Worm (Caenorhabditis elegans) whole organism, L4 larva: ENCODE data around the gene H23N18.5.
A peak's percentile ranks its signal among the peaks of the same experiment; 100 is the strongest.

Experiments
- F10B5.3 ChIP-seq: sonication (generic microtip); optimal IDR thresholded peaks from 2 replicates; lab custom pipeline; 2016; ENCODE audit warnings: mild to moderate bottlenecking, missing genetic modification characterization, missing compliant biosample characterization
- F26F4.8 ChIP-seq: fragments of 200-800 bp; sonication (Bioruptor generic); conservative IDR thresholded peaks from 2 replicates; pipeline ENCODE4 v1.3.6; 2022; ENCODE audit warnings: missing genetic modification characterization, missing compliant biosample characterization
- F37D6.2 ChIP-seq: sonication (generic microtip); optimal IDR thresholded peaks from 2 replicates; lab custom pipeline; 2016; ENCODE audit warnings: mild to moderate bottlenecking, missing genetic modification characterization, missing compliant biosample characterization
- T20F7.1 ChIP-seq: fragments of 200-800 bp; sonication (Bioruptor generic); optimal IDR thresholded peaks from 2 replicates; lab custom pipeline; 2018; ENCODE audit warnings: mild to moderate bottlenecking, missing genetic modification characterization, missing compliant biosample characterization
- Y5F2A.4 ChIP-seq: fragments of 200-800 bp; sonication (Bioruptor generic); optimal IDR thresholded peaks from 2 replicates; lab custom pipeline; 2018; ENCODE audit warnings: mild to moderate bottlenecking, missing genetic modification characterization, missing compliant biosample characterization
- ZK337.2 ChIP-seq: fragments of 200-800 bp; sonication (Bioruptor generic); IDR thresholded peaks from 2 replicates; pipeline ENCODE4 v1.3.6; 2022; ENCODE audit warnings: missing genetic modification reagents, missing genetic modification characterization, missing compliant biosample characterization
- aha-1 ChIP-seq: fragments of 150-350 bp; peaks from one replicate; lab custom pipeline; 2014; ENCODE audit warnings: missing biosample characterization, missing genetic modification characterization
- aly-2 ChIP-seq: sonication (generic microtip); optimal IDR thresholded peaks from 2 replicates; lab custom pipeline; 2018; ENCODE audit warnings: missing biosample characterization, missing genetic modification characterization
- arid-1 ChIP-seq: fragments of 200-800 bp; sonication (Bioruptor generic); conservative IDR thresholded peaks from 2 replicates; pipeline ENCODE4 v1.3.6; 2022; ENCODE audit warnings: missing genetic modification reagents, missing genetic modification characterization, missing compliant biosample characterization
- ceh-32 ChIP-seq: sonication (generic microtip); optimal IDR thresholded peaks from 2 replicates; lab custom pipeline; 2016; ENCODE audit warnings: mild to moderate bottlenecking, missing genetic modification characterization, missing compliant biosample characterization; ENCODE audit not compliant: poor library complexity
- ces-1 ChIP-seq: fragments of 150-350 bp; sonication (generic microtip); optimal IDR thresholded peaks from 4 replicates; lab custom pipeline; 2014; ENCODE audit warnings: missing biosample characterization, missing genetic modification reagents, missing genetic modification characterization
- cey-2 ChIP-seq: sonication (generic microtip); optimal IDR thresholded peaks from 3 replicates; lab custom pipeline; 2017; ENCODE audit warnings: missing genetic modification characterization, mild to moderate bottlenecking, missing compliant biosample characterization, antibody characterized with exemption, borderline replicate concordance; ENCODE audit not compliant: insufficient read depth
- daf-12 ChIP-seq: fragments of 150-350 bp; optimal IDR thresholded peaks from 2 replicates; lab custom pipeline; 2014; ENCODE audit warnings: missing biosample characterization, missing genetic modification reagents, missing genetic modification characterization
- dmd-6 ChIP-seq: fragments of 200-800 bp; sonication (Bioruptor generic); IDR thresholded peaks from 2 replicates; pipeline ENCODE4 v1.3.6; 2022; ENCODE audit warnings: missing genetic modification reagents, missing genetic modification characterization, missing compliant biosample characterization
- dpl-1 ChIP-seq: fragments of 150-350 bp; optimal IDR thresholded peaks from 2 replicates; lab custom pipeline; 2014; ENCODE audit warnings: missing biosample characterization, missing genetic modification reagents, missing genetic modification characterization
- egl-27 ChIP-seq: sonication (generic microtip); optimal IDR thresholded peaks from 3 replicates; lab custom pipeline; 2017; ENCODE audit warnings: missing biosample characterization, missing genetic modification reagents, missing genetic modification characterization
- egl-43 ChIP-seq: fragments of 200-800 bp; sonication (Bioruptor generic); IDR thresholded peaks from 2 replicates; pipeline ENCODE4 v1.3.6; 2022; ENCODE audit warnings: missing genetic modification reagents, missing genetic modification characterization, missing compliant biosample characterization
- hif-1 ChIP-seq, 2 experiments: sonication (generic microtip); optimal IDR thresholded peaks; 2 replicates each; lab custom pipeline; 2016 to 2017; ENCODE audit warnings: missing compliant biosample characterization in 2 of 2, missing genetic modification characterization in 2 of 2, missing genetic modification reagents in 2 of 2, missing genotype in 2 of 2, mild to moderate bottlenecking in 1 of 2
- hlh-11 ChIP-seq: fragments of 200-800 bp; sonication (Bioruptor generic); optimal IDR thresholded peaks from 2 replicates; lab custom pipeline; 2018; ENCODE audit warnings: mild to moderate bottlenecking, missing genetic modification characterization, missing compliant biosample characterization
- lin-1 ChIP-seq: fragments of 200-800 bp; sonication (Bioruptor generic); IDR thresholded peaks from 2 replicates; pipeline ENCODE4 v1.3.6; 2022; ENCODE audit warnings: missing genetic modification reagents, missing genetic modification characterization, missing compliant biosample characterization
- lin-39 ChIP-seq: fragments of 150-350 bp; optimal IDR thresholded peaks from 2 replicates; lab custom pipeline; 2014; ENCODE audit warnings: missing biosample characterization, missing genetic modification reagents, missing genetic modification characterization
- lsy-2 ChIP-seq, 2 experiments: fragments of 150-350 bp in 1 of 2; sonication (generic microtip) in 1 of 2; optimal IDR thresholded peaks; 2 replicates each; lab custom pipeline; 2014 to 2017; ENCODE audit warnings: missing biosample characterization in 2 of 2, missing genetic modification characterization in 2 of 2
- mdl-1 ChIP-seq, 2 experiments: fragments of 150-350 bp in 1 of 2; sonication (generic microtip) in 1 of 2; optimal IDR thresholded peaks; 2 replicates each; lab custom pipeline; 2014 to 2017; ENCODE audit warnings: missing biosample characterization in 2 of 2, missing genetic modification characterization in 2 of 2
- mep-1 ChIP-seq: fragments of 150-350 bp; sonication (generic microtip); optimal IDR thresholded peaks from 3 replicates; lab custom pipeline; 2014; ENCODE audit warnings: missing biosample characterization, missing genetic modification characterization
- mxl-3 ChIP-seq: fragments of 200-800 bp; sonication (Bioruptor generic); optimal IDR thresholded peaks from 2 replicates; lab custom pipeline; 2018; ENCODE audit warnings: mild to moderate bottlenecking, missing genetic modification characterization, missing compliant biosample characterization
- nhr-10 ChIP-seq: fragments of 150-350 bp; optimal IDR thresholded peaks from 2 replicates; lab custom pipeline; 2014; ENCODE audit warnings: missing biosample characterization, missing genetic modification characterization
- nhr-102 ChIP-seq: sonication (generic microtip); optimal IDR thresholded peaks from 2 replicates; lab custom pipeline; 2016; ENCODE audit warnings: mild to moderate bottlenecking, missing genetic modification characterization, moderate library complexity, missing compliant biosample characterization
- nhr-111 ChIP-seq: fragments of 200-800 bp; sonication (Bioruptor generic); optimal IDR thresholded peaks from 2 replicates; lab custom pipeline; 2018; ENCODE audit warnings: mild to moderate bottlenecking, missing genetic modification characterization, missing compliant biosample characterization
- nhr-28 ChIP-seq: fragments of 150-350 bp; optimal IDR thresholded peaks from 2 replicates; lab custom pipeline; 2014; ENCODE audit warnings: missing biosample characterization, missing genetic modification characterization
- nhr-41 ChIP-seq: fragments of 200-800 bp; sonication (Bioruptor generic); IDR thresholded peaks from 2 replicates; pipeline ENCODE4 v1.3.6; 2022; ENCODE audit warnings: missing genetic modification reagents, missing genetic modification characterization, missing compliant biosample characterization
- nhr-42 ChIP-seq: fragments of 200-800 bp; sonication (Bioruptor generic); IDR thresholded peaks from 2 replicates; pipeline ENCODE4 v1.3.6; 2022; ENCODE audit warnings: missing genetic modification characterization, missing compliant biosample characterization
- nhr-48 ChIP-seq: sonication (generic microtip); optimal IDR thresholded peaks from 2 replicates; lab custom pipeline; 2016; ENCODE audit warnings: mild to moderate bottlenecking, missing genetic modification characterization, missing compliant biosample characterization
- nhr-6 ChIP-seq: fragments of 150-350 bp; optimal IDR thresholded peaks from 2 replicates; lab custom pipeline; 2014; ENCODE audit warnings: missing biosample characterization, missing genetic modification characterization
- php-3 ChIP-seq: fragments of 200-800 bp; sonication (Bioruptor generic); IDR thresholded peaks from 2 replicates; pipeline ENCODE4 v1.3.6; 2022; ENCODE audit warnings: missing genetic modification reagents, missing genetic modification characterization, missing compliant biosample characterization
- pqm-1 ChIP-seq: sonication (generic microtip); optimal IDR thresholded peaks from 2 replicates; lab custom pipeline; 2017; ENCODE audit warnings: missing biosample characterization, missing genetic modification characterization
- set-16 ChIP-seq: fragments of 200-800 bp; sonication (Bioruptor generic); IDR thresholded peaks from 2 replicates; pipeline ENCODE4 v1.3.6; 2022; ENCODE audit warnings: missing genetic modification reagents, missing genetic modification characterization, missing compliant biosample characterization
- skn-1 ChIP-seq: fragments of 150-350 bp; optimal IDR thresholded peaks from 2 replicates; lab custom pipeline; 2014; ENCODE audit warnings: missing biosample characterization, missing genetic modification characterization
- spr-1 ChIP-seq: sonication (generic microtip); optimal IDR thresholded peaks from 2 replicates; lab custom pipeline; 2016; ENCODE audit warnings: mild to moderate bottlenecking, missing genetic modification characterization, missing compliant biosample characterization

H23N18.5 gene

ce11 chrV:4918664-4919257 is 6.6 kb upstream of the H23N18.5 start, which contains the start of gene C02E7.6:
TSS of gene C02E7.6 (plus strand) at chrV:4919207.
- no peak for TF ChIP-seq hif-1 (tag; optimal IDR thresholded peaks at IDR 0.05; lab: Kevin White, UChicago)
- TF ChIP-seq mep-1 (tag; lab: Kevin White, UChicago), result no peak
- peak; percentile 43 for TF ChIP-seq mxl-3 (GFP tag; lab: Kevin White, UChicago)
- peak; percentile 69 for TF ChIP-seq hlh-11 (tag; lab: Kevin White, UChicago)
- TF ChIP-seq T20F7.1 (GFP tag; lab: Kevin White, UChicago), result no peak
- TF ChIP-seq nhr-28 (tag; lab: Kevin White, UChicago), result peak; percentile 30
- no peak for TF ChIP-seq nhr-41
- TF ChIP-seq nhr-10 (tag; lab: Kevin White, UChicago), result peak; percentile 48
- TF ChIP-seq nhr-42 (GFP tag; lab: Robert Waterston, UW), result no peak
- peak; percentile 47 for TF ChIP-seq cey-2 (tag; lab: Kevin White, UChicago)
- TF ChIP-seq mdl-1 (tag; optimal IDR thresholded peaks at IDR 0.05; lab: Kevin White, UChicago), result peak in 1 of 2 experiments; percentile 6
- TF ChIP-seq nhr-48 (tag; lab: Kevin White, UChicago), result peak; percentile 93
- peak; percentile 62 for TF ChIP-seq nhr-102 (tag; lab: Kevin White, UChicago)
- TF ChIP-seq spr-1, result peak; percentile 4
- TF ChIP-seq, all 104 proteins: peak for 9

ce11 chrV:4918091-4918624 is 6.0 kb upstream of the H23N18.5 start, which contains the start of gene C02E7.7:
TSS of gene C02E7.7 (minus strand) at chrV:4918574.
- TF ChIP-seq daf-12 (tag; lab: Kevin White, UChicago), result no peak
- peak; percentile 80 for TF ChIP-seq set-16

- TF ChIP-seq php-3 (GFP tag; lab: Robert Waterston, UW), result peak; percentile 48; the same call in 1 of the 2 replicates
- TF ChIP-seq egl-27 (tag; lab: Kevin White, UChicago), result no peak
- TF ChIP-seq hlh-11 (tag; lab: Kevin White, UChicago), result peak; percentile 28
- TF ChIP-seq aha-1 (tag; lab: Kevin White, UChicago), result peak; percentile 4
- TF ChIP-seq ces-1, result no peak
- TF ChIP-seq nhr-6 (tag; lab: Kevin White, UChicago), result no peak
- no peak for TF ChIP-seq skn-1 (tag; lab: Kevin White, UChicago)
- TF ChIP-seq nhr-111 (GFP tag; lab: Kevin White, UChicago), result no peak
- no peak for TF ChIP-seq F10B5.3 (tag; lab: Kevin White, UChicago)
- peak; percentile 69 for TF ChIP-seq nhr-28 (tag; lab: Kevin White, UChicago)
- TF ChIP-seq dmd-6 (GFP tag; lab: Robert Waterston, UW), result 0 out of 2 replicates have a peak, but pooled peaks have one; percentile 9
- TF ChIP-seq lin-39 (tag; lab: Kevin White, UChicago), result no peak
- peak; percentile 77 for TF ChIP-seq pqm-1 (tag; lab: Kevin White, UChicago)
- TF ChIP-seq F37D6.2, result no peak
- no peak for TF ChIP-seq lsy-2 (tag; optimal IDR thresholded peaks at IDR 0.05; lab: Kevin White, UChicago)
- no peak for TF ChIP-seq hif-1 (tag; optimal IDR thresholded peaks at IDR 0.05; lab: Kevin White, UChicago)
- no peak for TF ChIP-seq egl-43 (GFP tag; lab: Robert Waterston, UW)
Measured at ce11 chrV:4914879-4915278, 2.7 kb upstream of the H23N18.5 start, which contains the start of gene H23N18.6. TSS of gene H23N18.6 (minus strand) at chrV:4915079.

ce11 chrV:4913853-4914252 is 1.7 kb upstream of the H23N18.5 start:
- TF ChIP-seq lin-1 (GFP tag; lab: Robert Waterston, UW) (no peak), F26F4.8 (no peak), mdl-1 (tag; optimal IDR thresholded peaks at IDR 0.05; lab: Kevin White, UChicago) (no peak), ZK337.2 (GFP tag; lab: Robert Waterston, UW) (no peak), Y5F2A.4 (no peak), lin-39 (tag; lab: Kevin White, UChicago) (no peak), aly-2 (tag; lab: Kevin White, UChicago) (no peak), F10B5.3 (tag; lab: Kevin White, UChicago) (no peak), arid-1 (GFP tag; lab: Robert Waterston, UW) (no peak), dpl-1 (no peak), ceh-32 (no peak)
